Worm (Caenorhabditis elegans) whole organism, L1 larva: ENCODE data around the gene R09E10.8.

ENCODE experiments used
- ama-1 ChIP-seq: fragments of 150-350 bp; optimal IDR thresholded peaks from 2 replicates; lab custom pipeline; 2014
- ceh-82 ChIP-seq, 3 experiments: fragments of 150-350 bp in 1 of 3; sonication (generic microtip) in 2 of 3; optimal IDR thresholded peaks; 2 replicates each; lab custom pipeline; 2014 to 2017; ENCODE audit warnings: missing biosample characterization in 3 of 3, missing genetic modification characterization in 3 of 3
- hlh-4 ChIP-seq: sonication (generic microtip); optimal IDR thresholded peaks from 2 replicates; lab custom pipeline; 2016; ENCODE audit warnings: mild to moderate bottlenecking, missing genetic modification characterization, missing compliant biosample characterization
- lin-13 ChIP-seq: fragments of 150-350 bp; optimal IDR thresholded peaks from 2 replicates; lab custom pipeline; 2014; ENCODE audit warnings: missing biosample characterization, missing genetic modification reagents, missing genetic modification characterization
- lin-39 ChIP-seq: fragments of 150-350 bp; optimal IDR thresholded peaks from 2 replicates; lab custom pipeline; 2014; ENCODE audit warnings: missing biosample characterization, missing genetic modification reagents, missing genetic modification characterization
- skn-1 ChIP-seq: fragments of 150-350 bp; optimal IDR thresholded peaks from 2 replicates; lab custom pipeline; 2014; ENCODE audit warnings: missing biosample characterization, missing genetic modification characterization
- swsn-7 ChIP-seq: sonication (generic microtip); optimal IDR thresholded peaks from 2 replicates; lab custom pipeline; 2016; ENCODE audit warnings: missing genetic modification characterization, missing compliant biosample characterization
- tbx-2 ChIP-seq: sonication (generic microtip); optimal IDR thresholded peaks from 2 replicates; lab custom pipeline; 2016; ENCODE audit warnings: missing genetic modification characterization, missing compliant biosample characterization
- unc-30 ChIP-seq: sonication (generic microtip); optimal IDR thresholded peaks from 2 replicates; lab custom pipeline; 2017; ENCODE audit warnings: missing biosample characterization, missing genetic modification characterization
- ztf-4 ChIP-seq: fragments of 150-350 bp; optimal IDR thresholded peaks from 2 replicates; lab custom pipeline; 2014; ENCODE audit warnings: missing biosample characterization, missing genetic modification characterization

ce11 chrIV:10345486-10345885 is 35.3 kb upstream of the R09E10.8 start:
- TF ChIP-seq unc-30 (tag; lab: Kevin White, UChicago): no peak
- TF ChIP-seq ama-1 (lab: Kevin White, UChicago): no peak
- no peak for TF ChIP-seq hlh-4 (tag; lab: Kevin White, UChicago)
- no peak for TF ChIP-seq swsn-7 (tag; lab: Kevin White, UChicago)
- TF ChIP-seq skn-1 (tag; lab: Kevin White, UChicago): no peak
- no peak for TF ChIP-seq lin-13 (GFP tag; lab: Kevin White, UChicago)
- no peak for TF ChIP-seq ztf-4 (tag; lab: Kevin White, UChicago)
- no peak for TF ChIP-seq tbx-2
- no peak for TF ChIP-seq lin-39
- no peak for TF ChIP-seq ceh-82 (tag; optimal IDR thresholded peaks at IDR 0.05; lab: Kevin White, UChicago)
